Fruit fly (Drosophila melanogaster) whole organism, adult: Measurements from ENCODE around the gene CG9497.

Experiments
- CG7101 ChIP-seq: fragments of 200-800 bp; sonication (Bioruptor generic); optimal IDR thresholded peaks from 2 replicates; lab custom pipeline; 2018; ENCODE audit warnings: missing biosample characterization, mild to moderate bottlenecking, missing genetic modification characterization, moderate library complexity
- Clk ChIP-seq: fragments of 200-800 bp; sonication (Bioruptor generic); optimal IDR thresholded peaks from 2 replicates; lab custom pipeline; 2017; ENCODE audit warnings: missing biosample characterization, missing genetic modification characterization
- Mnt ChIP-seq: fragments of 200-800 bp; sonication (Bioruptor generic); optimal IDR thresholded peaks from 2 replicates; lab custom pipeline; 2016; ENCODE audit warnings: missing biosample characterization, mild to moderate bottlenecking, missing genetic modification characterization
- cic ChIP-seq: fragments of 200-800 bp; sonication (Bioruptor generic); optimal IDR thresholded peaks from 2 replicates; lab custom pipeline; 2017; ENCODE audit warnings: missing biosample characterization, mild to moderate bottlenecking, missing genetic modification characterization, moderate library complexity
- kay ChIP-seq: fragments of 200-800 bp; sonication (Bioruptor generic); peaks from one replicate; lab custom pipeline; 2016; ENCODE audit warnings: missing biosample characterization, missing genetic modification characterization, borderline replicate concordance
- ovo ChIP-seq: fragments of 200-800 bp; sonication (Bioruptor generic); optimal IDR thresholded peaks from 2 replicates; lab custom pipeline; 2016; ENCODE audit warnings: missing biosample characterization, missing genetic modification characterization
- pad ChIP-seq: fragments of 200-800 bp; sonication (Bioruptor generic); optimal IDR thresholded peaks from 3 replicates; lab custom pipeline; 2017; ENCODE audit warnings: missing biosample characterization, missing genetic modification characterization, mild to moderate bottlenecking, moderate library complexity, missing genetic modification reagents
- tj ChIP-seq: fragments of 200-800 bp; sonication (Bioruptor generic); optimal IDR thresholded peaks from 3 replicates; lab custom pipeline; 2017; ENCODE audit warnings: missing biosample characterization, mild to moderate bottlenecking, missing genetic modification characterization, moderate library complexity

dm6 chr2L:6354656-6355055 is 6.4 kb upstream of the CG9497 start, which contains the start of gene ppk14:
- TF ChIP-seq tj (GFP tag; lab: Kevin White, UChicago) (no peak), kay (no peak), Clk (GFP tag; lab: Kevin White, UChicago) (no peak), Mnt (GFP tag; lab: Kevin White, UChicago) (no peak), pad (GFP tag; lab: Kevin White, UChicago) (no peak), CG7101 (no peak), cic (GFP tag; lab: Kevin White, UChicago) (no peak), ovo (GFP tag; lab: Kevin White, UChicago) (no peak)
